Worm (Caenorhabditis elegans) whole organism, L3 larva: ENCODE results near the gene sod-3.
A peak's percentile ranks its signal among the peaks of the same experiment; 100 is the strongest.

Experiments used
- R02D3.7 ChIP-seq: fragments of 150-350 bp; optimal IDR thresholded peaks from 2 replicates; lab custom pipeline; 2014; ENCODE audit warnings: missing biosample characterization, missing genetic modification characterization
- ZK546.5 ChIP-seq: sonication (generic microtip); optimal IDR thresholded peaks from 2 replicates; lab custom pipeline; 2017; ENCODE audit warnings: missing biosample characterization, missing genetic modification characterization
- aly-2 ChIP-seq: fragments of 150-350 bp; optimal IDR thresholded peaks from 2 replicates; lab custom pipeline; 2014; ENCODE audit warnings: missing biosample characterization, missing genetic modification characterization
- ama-1 ChIP-seq: fragments of 150-350 bp; optimal IDR thresholded peaks from 2 replicates; lab custom pipeline; 2018
- ceh-16 ChIP-seq: sonication (generic microtip); optimal IDR thresholded peaks from 2 replicates; lab custom pipeline; 2017; ENCODE audit warnings: missing biosample characterization, missing genetic modification characterization
- ceh-28 ChIP-seq: fragments of 150-350 bp; optimal IDR thresholded peaks from 2 replicates; lab custom pipeline; 2014; ENCODE audit warnings: missing biosample characterization, missing genetic modification reagents, missing genetic modification characterization
- ceh-82 ChIP-seq: fragments of 150-350 bp; optimal IDR thresholded peaks from 2 replicates; lab custom pipeline; 2014; ENCODE audit warnings: missing biosample characterization, missing genetic modification characterization
- ceh-9 ChIP-seq: sonication (generic microtip); optimal IDR thresholded peaks from 2 replicates; lab custom pipeline; 2018; ENCODE audit warnings: missing biosample characterization, missing genetic modification characterization
- daf-12 ChIP-seq: fragments of 150-350 bp; optimal IDR thresholded peaks from 2 replicates; lab custom pipeline; 2014; ENCODE audit warnings: missing biosample characterization, missing genetic modification reagents, missing genetic modification characterization
- egl-27 ChIP-seq: sonication (generic microtip); optimal IDR thresholded peaks from 4 replicates; lab custom pipeline; 2017; ENCODE audit warnings: missing biosample characterization, missing genetic modification reagents, missing genetic modification characterization
- elt-1 ChIP-seq: fragments of 150-350 bp; optimal IDR thresholded peaks from 2 replicates; lab custom pipeline; 2014; ENCODE audit warnings: missing biosample characterization, missing genetic modification characterization
- elt-2 ChIP-seq: sonication (generic microtip); optimal IDR thresholded peaks from 2 replicates; lab custom pipeline; 2016; ENCODE audit warnings: missing genetic modification reagents, mild to moderate bottlenecking, missing genetic modification characterization, missing compliant biosample characterization
- elt-3 ChIP-seq, 3 experiments: fragments of 150-350 bp in 1 of 3; sonication (generic microtip) in 2 of 3; optimal IDR thresholded peaks; 2 replicates in 2 of 3; 4 replicates in 1 of 3; lab custom pipeline; 2014 to 2017; ENCODE audit warnings: missing biosample characterization in 3 of 3, missing genetic modification characterization in 3 of 3
- fkh-10 ChIP-seq: sonication (generic microtip); optimal IDR thresholded peaks from 2 replicates; lab custom pipeline; 2017; ENCODE audit warnings: missing biosample characterization, missing genetic modification reagents, missing genetic modification characterization
- fkh-2 ChIP-seq: fragments of 150-350 bp; optimal IDR thresholded peaks from 2 replicates; lab custom pipeline; 2014; ENCODE audit warnings: missing biosample characterization, missing genetic modification reagents, missing genetic modification characterization
- fos-1 ChIP-seq: fragments of 150-350 bp; optimal IDR thresholded peaks from 2 replicates; lab custom pipeline; 2014; ENCODE audit warnings: missing biosample characterization, missing genetic modification characterization
- hmg-11 ChIP-seq: sonication (generic microtip); optimal IDR thresholded peaks from 2 replicates; lab custom pipeline; 2016; ENCODE audit warnings: missing genetic modification characterization, missing compliant biosample characterization
- jun-1 ChIP-seq: fragments of 150-350 bp; optimal IDR thresholded peaks from 2 replicates; lab custom pipeline; 2014; ENCODE audit warnings: missing biosample characterization, missing genetic modification reagents, missing genetic modification characterization
- lin-15B ChIP-seq: fragments of 150-350 bp; optimal IDR thresholded peaks from 2 replicates; lab custom pipeline; 2014; ENCODE audit warnings: missing biosample characterization, missing genetic modification characterization
- lin-39 ChIP-seq: fragments of 150-350 bp; optimal IDR thresholded peaks from 2 replicates; lab custom pipeline; 2018; ENCODE audit warnings: missing biosample characterization, missing genetic modification reagents, missing genetic modification characterization
- mdl-1 ChIP-seq: fragments of 150-350 bp; optimal IDR thresholded peaks from 2 replicates; lab custom pipeline; 2014; ENCODE audit warnings: missing biosample characterization, missing genetic modification characterization
- mml-1 ChIP-seq: fragments of 150-350 bp; sonication (generic microtip); optimal IDR thresholded peaks from 3 replicates; lab custom pipeline; 2014; ENCODE audit warnings: missing biosample characterization, missing genetic modification characterization
- nfya-1 ChIP-seq: sonication (generic microtip); optimal IDR thresholded peaks from 2 replicates; lab custom pipeline; 2017; ENCODE audit warnings: missing genetic modification characterization, mild to moderate bottlenecking, missing compliant biosample characterization, antibody characterized with exemption, moderate library complexity; ENCODE audit not compliant: insufficient read depth
- nhr-11 ChIP-seq: fragments of 150-350 bp; optimal IDR thresholded peaks from 2 replicates; lab custom pipeline; 2014; ENCODE audit warnings: missing biosample characterization, missing genetic modification characterization
- nhr-23 ChIP-seq: fragments of 150-350 bp; optimal IDR thresholded peaks from 2 replicates; lab custom pipeline; 2014; ENCODE audit warnings: missing biosample characterization, missing genetic modification reagents, missing genetic modification characterization
- nhr-237 ChIP-seq: fragments of 150-350 bp; optimal IDR thresholded peaks from 2 replicates; lab custom pipeline; 2014; ENCODE audit warnings: missing biosample characterization, missing genetic modification characterization
- nhr-25 ChIP-seq: sonication (generic microtip); optimal IDR thresholded peaks from 2 replicates; lab custom pipeline; 2017; ENCODE audit warnings: missing biosample characterization, missing genetic modification characterization
- nhr-28 ChIP-seq: fragments of 150-350 bp; optimal IDR thresholded peaks from 2 replicates; lab custom pipeline; 2014; ENCODE audit warnings: missing biosample characterization, missing genetic modification characterization
- nhr-43 ChIP-seq: sonication (generic microtip); optimal IDR thresholded peaks from 2 replicates; lab custom pipeline; 2016; ENCODE audit warnings: mild to moderate bottlenecking, missing genetic modification characterization, missing compliant biosample characterization; ENCODE audit not compliant: poor library complexity, severe bottlenecking
- nhr-67 ChIP-seq: fragments of 150-350 bp; optimal IDR thresholded peaks from 2 replicates; lab custom pipeline; 2014; ENCODE audit warnings: missing biosample characterization, missing genetic modification characterization
- nhr-76 ChIP-seq: fragments of 150-350 bp; sonication (generic microtip); optimal IDR thresholded peaks from 5 replicates; lab custom pipeline; 2014; ENCODE audit warnings: missing biosample characterization, missing genetic modification characterization
- nhr-77 ChIP-seq: fragments of 150-350 bp; optimal IDR thresholded peaks from 2 replicates; lab custom pipeline; 2014; ENCODE audit warnings: missing biosample characterization, missing genetic modification characterization
- pha-4 ChIP-seq: fragments of 150-350 bp; optimal IDR thresholded peaks from 2 replicates; lab custom pipeline; 2014; ENCODE audit warnings: missing biosample characterization, missing genetic modification reagents, missing genetic modification characterization
- pqm-1 ChIP-seq: fragments of 150-350 bp; optimal IDR thresholded peaks from 2 replicates; lab custom pipeline; 2017; ENCODE audit warnings: missing biosample characterization, missing genetic modification characterization, inconsistent platforms
- skn-1 ChIP-seq: fragments of 150-350 bp; optimal IDR thresholded peaks from 2 replicates; lab custom pipeline; 2014; ENCODE audit warnings: missing biosample characterization, missing genetic modification characterization
- snpc-4 ChIP-seq: fragments of 150-350 bp; optimal IDR thresholded peaks from 2 replicates; lab custom pipeline; 2014; ENCODE audit warnings: missing biosample characterization, missing genetic modification characterization
- tbx-2 ChIP-seq: sonication (generic microtip); optimal IDR thresholded peaks from 2 replicates; lab custom pipeline; 2016; ENCODE audit warnings: mild to moderate bottlenecking, missing genetic modification characterization, missing compliant biosample characterization
- unc-39 ChIP-seq: sonication (generic microtip); optimal IDR thresholded peaks from 4 replicates; lab custom pipeline; 2017; ENCODE audit warnings: missing biosample characterization, missing genetic modification characterization
- unc-62 ChIP-seq: fragments of 150-350 bp; sonication (generic microtip); optimal IDR thresholded peaks from 4 replicates; lab custom pipeline; 2014; ENCODE audit warnings: missing biosample characterization, missing genetic modification reagents, missing genetic modification characterization
- zag-1 ChIP-seq: fragments of 150-350 bp; optimal IDR thresholded peaks from 2 replicates; lab custom pipeline; 2014; ENCODE audit warnings: missing biosample characterization, missing genetic modification characterization
- ztf-11 ChIP-seq: fragments of 150-350 bp; optimal IDR thresholded peaks from 2 replicates; lab custom pipeline; 2014; ENCODE audit warnings: missing biosample characterization, missing genetic modification characterization
- ztf-4 ChIP-seq: fragments of 150-350 bp; optimal IDR thresholded peaks from 2 replicates; lab custom pipeline; 2014; ENCODE audit warnings: missing biosample characterization, missing genetic modification characterization

sod-3 gene

ce11 chrX:17135704-17136103 is 43.2 kb downstream of the sod-3 start:
- no peak for TF ChIP-seq mdl-1 (tag; lab: Kevin White, UChicago)
- TF ChIP-seq pha-4 (tag; lab: Kevin White, UChicago), result peak; percentile 38
- peak; percentile 13 for TF ChIP-seq jun-1
- peak; percentile 74 for TF ChIP-seq ama-1 (lab: Kevin White, UChicago)
- no peak for TF ChIP-seq ceh-16 (tag; lab: Kevin White, UChicago)
- peak; percentile 40 for TF ChIP-seq pqm-1 (tag; lab: Kevin White, UChicago)
- TF ChIP-seq elt-2, result peak; percentile 78

ce11 chrX:17138060-17138557 is 45.6 kb downstream of the sod-3 start, which contains the start of gene cnp-3:
Gene cnp-3, minus strand, starts transcription at chrX:17138110.
- TF ChIP-seq nhr-77 (tag; lab: Kevin White, UChicago) (no peak), elt-3 (tag; optimal IDR thresholded peaks at IDR 0.05; lab: Kevin White, UChicago) (peak in 2 of 3 experiments; percentile 21 to 63), nhr-11 (tag; lab: Kevin White, UChicago) (no peak), nhr-43 (tag; lab: Kevin White, UChicago) (peak; percentile 80), nhr-237 (tag; lab: Kevin White, UChicago) (no peak), zag-1 (tag; lab: Kevin White, UChicago) (no peak), nhr-25 (tag; lab: Kevin White, UChicago) (peak; percentile 77), unc-39 (tag; lab: Kevin White, UChicago) (no peak), ceh-9 (tag; lab: Kevin White, UChicago) (no peak), ztf-11 (tag; lab: Kevin White, UChicago) (no peak), nhr-23 (tag; lab: Kevin White, UChicago) (peak; percentile 77), ceh-82 (no peak), mdl-1 (tag; lab: Kevin White, UChicago) (no peak), fos-1 (tag; lab: Kevin White, UChicago) (peak; percentile 63), pqm-1 (tag; lab: Kevin White, UChicago) (peak; percentile 56), lin-15B (tag; lab: Kevin White, UChicago) (no peak), snpc-4 (no peak), nfya-1 (tag; lab: Kevin White, UChicago) (peak; percentile 16), nhr-28 (no peak), elt-2 (peak; percentile 24), skn-1 (peak; percentile 75), egl-27 (tag; lab: Kevin White, UChicago) (no peak), tbx-2 (tag; lab: Kevin White, UChicago) (peak; percentile 4), daf-12 (tag; lab: Kevin White, UChicago) (no peak), nhr-76 (no peak), ztf-4 (tag; lab: Kevin White, UChicago) (no peak)
- TF ChIP-seq, all 47 proteins: peak for 10

ce11 chrX:17139204-17139780 is 46.7 kb downstream of the sod-3 start:
- TF ChIP-seq unc-62 (GFP tag; lab: Kevin White, UChicago) (no peak), nhr-67 (no peak), elt-2 (peak; percentile 92), hmg-11 (tag; lab: Kevin White, UChicago) (no peak), unc-39 (tag; lab: Kevin White, UChicago) (no peak), daf-12 (tag; lab: Kevin White, UChicago) (no peak), ceh-82 (no peak), pha-4 (tag; lab: Kevin White, UChicago) (peak; percentile 20), fkh-2 (no peak), lin-15B (tag; lab: Kevin White, UChicago) (no peak), ceh-16 (tag; lab: Kevin White, UChicago) (no peak), fos-1 (tag; lab: Kevin White, UChicago) (no peak), lin-39 (no peak), snpc-4 (no peak), fkh-10 (no peak), egl-27 (tag; lab: Kevin White, UChicago) (no peak), ztf-4 (tag; lab: Kevin White, UChicago) (no peak), ceh-28 (tag; lab: Kevin White, UChicago) (no peak), ama-1 (lab: Kevin White, UChicago) (no peak), mml-1 (no peak), elt-1 (tag; lab: Kevin White, UChicago) (no peak), nhr-76 (no peak), mdl-1 (tag; lab: Kevin White, UChicago) (no peak), R02D3.7 (tag; lab: Kevin White, UChicago) (no peak), jun-1 (peak; percentile 30), nhr-77 (tag; lab: Kevin White, UChicago) (no peak), tbx-2 (tag; lab: Kevin White, UChicago) (no peak), ztf-11 (tag; lab: Kevin White, UChicago) (no peak), pqm-1 (tag; lab: Kevin White, UChicago) (peak; percentile 22), ceh-9 (tag; lab: Kevin White, UChicago) (no peak), ZK546.5 (no peak), aly-2 (tag; lab: Kevin White, UChicago) (no peak)
